2 fruit fly cellular contexts compared by ENCODE assay signal in genomic region chr3R:26052150-26052908, dm6.
TF ChIP-seq lines count a peak whose summit lies in the region.

TSS of gene Exo84 (minus strand) at chr3R:26052257.
TSS of gene Vps2 (plus strand) at chr3R:26052821.

TF ChIP-seq in whole organism, embryonic, 481 proteins besides CTCF, POLR2A, EP300 and RAD21 (continued from another document and continues in another):
- TF ChIP-seq mam (GFP tag; optimal IDR thresholded peaks at IDR 0.05; lab: Kevin White, UChicago) (peak; percentile 46), H2.0 (GFP tag; IDR thresholded peaks at IDR 0.05; lab: Robert Waterston, UW) (0 out of 2 replicates have a peak, but pooled peaks have one; percentile 32), repo (GFP tag; optimal IDR thresholded peaks at IDR 0.05; lab: Kevin White, UChicago) (no peak), eve (GFP tag; optimal IDR thresholded peaks at IDR 0.05; lab: Kevin White, UChicago) (no peak), Ets97D (GFP tag; optimal IDR thresholded peaks at IDR 0.05; lab: Kevin White, UChicago) (peak; percentile 21), CG10267 (tag; optimal IDR thresholded peaks at IDR 0.05; lab: Kevin White, UChicago) (peak; percentile 33), z (GFP tag; IDR thresholded peaks at IDR 0.05; lab: Robert Waterston, UW) (no peak), sob (GFP tag; IDR thresholded peaks at IDR 0.05; lab: Robert Waterston, UW) (peak; percentile 5; the same call in 1 of the 2 replicates), Atf-2 (GFP tag; optimal IDR thresholded peaks at IDR 0.05; lab: Kevin White, UChicago) (peak; percentile 14), cg (GFP tag; optimal IDR thresholded peaks at IDR 0.05; lab: Kevin White, UChicago) (no peak), vvl (GFP tag; IDR thresholded peaks at IDR 0.05; lab: Robert Waterston, UW) (peak; percentile 13; the same call in 1 of the 2 replicates), fu2 (GFP tag; optimal IDR thresholded peaks at IDR 0.05; lab: Kevin White, UChicago) (peak; percentile 14), bab2 (GFP tag; optimal IDR thresholded peaks at IDR 0.05; lab: Kevin White, UChicago) (peak; percentile 38), bcd (GFP tag; optimal IDR thresholded peaks at IDR 0.05; lab: Kevin White, UChicago) (peak; percentile 70), CG15696 (tag; optimal IDR thresholded peaks at IDR 0.05; lab: Kevin White, UChicago) (peak; percentile 61), CG10209 (GFP tag; optimal IDR thresholded peaks at IDR 0.05; lab: Kevin White, UChicago) (peak; percentile 24), CG13775 (GFP tag; optimal IDR thresholded peaks at IDR 0.05; lab: Kevin White, UChicago) (peak; percentile 71), kni (GFP tag; optimal IDR thresholded peaks at IDR 0.05; lab: Kevin White, UChicago) (no peak), ind (GFP tag; optimal IDR thresholded peaks at IDR 0.05; lab: Kevin White, UChicago) (peak; percentile 57), ro (GFP tag; IDR thresholded peaks at IDR 0.05; lab: Robert Waterston, UW) (no peak), knrl (GFP tag; IDR thresholded peaks at IDR 0.05; lab: Robert Waterston, UW; ENCODE audit: partially characterized antibody) (no peak), CG3281 (GFP tag; optimal IDR thresholded peaks at IDR 0.05; lab: Kevin White, UChicago) (no peak), al (GFP tag; IDR thresholded peaks at IDR 0.05; lab: Robert Waterston, UW) (peak; percentile 38; the same call in 1 of the 2 replicates), twi (tag; optimal IDR thresholded peaks at IDR 0.05; lab: Kevin White, UChicago) (peak; percentile 43), CG1792 (GFP tag; optimal IDR thresholded peaks at IDR 0.05; lab: Kevin White, UChicago) (no peak), CG8924 (tag; optimal IDR thresholded peaks at IDR 0.05; lab: Kevin White, UChicago) (peak; percentile 50), CG12391 (tag; optimal IDR thresholded peaks at IDR 0.05; lab: Kevin White, UChicago) (peak; percentile 71), CG1603 (tag; optimal IDR thresholded peaks at IDR 0.05; lab: Kevin White, UChicago) (peak; percentile 24), YL-1 (GFP tag; optimal IDR thresholded peaks at IDR 0.05; lab: Kevin White, UChicago) (peak; percentile 45), ham (GFP tag; IDR thresholded peaks at IDR 0.05; lab: Robert Waterston, UW) (0 out of 2 replicates have a peak, but pooled peaks have one; percentile 45), CG34422 (GFP tag; IDR thresholded peaks at IDR 0.05; lab: Robert Waterston, UW) (peak; percentile 66), eyg (GFP tag; optimal IDR thresholded peaks at IDR 0.05; lab: Kevin White, UChicago) (no peak), Mrtf (GFP tag; IDR thresholded peaks at IDR 0.05; lab: Robert Waterston, UW) (no peak), pan (optimal IDR thresholded peaks at IDR 0.05; lab: Kevin White, UChicago) (no peak), pan (GFP tag; optimal IDR thresholded peaks at IDR 0.05 in 1 of 2, IDR thresholded peaks at IDR 0.05 in 1 of 2) (no peak), CG18262 (tag; optimal IDR thresholded peaks at IDR 0.05; lab: Kevin White, UChicago) (peak; percentile 55), hbn (GFP tag; IDR thresholded peaks at IDR 0.05; lab: Robert Waterston, UW; ENCODE audit: partially characterized antibody) (no peak), CG2116 (GFP tag; optimal IDR thresholded peaks at IDR 0.05; lab: Kevin White, UChicago) (peak; percentile 13), lilli (GFP tag; optimal IDR thresholded peaks at IDR 0.05; lab: Kevin White, UChicago) (peak; percentile 33), cato (GFP tag; optimal IDR thresholded peaks at IDR 0.05; lab: Kevin White, UChicago; ENCODE audit: borderline replicate concordance) (peak; percentile 45), insv (GFP tag; optimal IDR thresholded peaks at IDR 0.05; lab: Kevin White, UChicago) (peak; percentile 30 to 93), HLH54F (GFP tag; optimal IDR thresholded peaks at IDR 0.05; lab: Kevin White, UChicago) (peak; percentile 44), dmrt11E (tag; optimal IDR thresholded peaks at IDR 0.05; lab: Kevin White, UChicago) (peak; percentile 43), Hsf (GFP tag; optimal IDR thresholded peaks at IDR 0.05; lab: Kevin White, UChicago) (peak; percentile 56), pnt (GFP tag; optimal IDR thresholded peaks at IDR 0.05; lab: Kevin White, UChicago) (peak; percentile 53), pzg (GFP tag; optimal IDR thresholded peaks at IDR 0.05; lab: Kevin White, UChicago) (peak; percentile 38), kah (GFP tag; optimal IDR thresholded peaks at IDR 0.05; lab: Kevin White, UChicago) (peak; percentile 87), CoRest (tag; optimal IDR thresholded peaks at IDR 0.05; lab: Kevin White, UChicago) (peak; percentile 81), abd-A (tag; optimal IDR thresholded peaks at IDR 0.05; lab: Kevin White, UChicago) (no peak), CG3163 (GFP tag; optimal IDR thresholded peaks at IDR 0.05; lab: Kevin White, UChicago) (no peak), CG33557 (GFP tag; optimal IDR thresholded peaks at IDR 0.05; lab: Kevin White, UChicago) (peak; percentile 20), Blimp-1 (GFP tag; optimal IDR thresholded peaks at IDR 0.05; lab: Kevin White, UChicago) (no peak), grau (tag; optimal IDR thresholded peaks at IDR 0.05; lab: Kevin White, UChicago) (peak; percentile 67), fd3F (GFP tag; optimal IDR thresholded peaks at IDR 0.05; lab: Kevin White, UChicago) (peak; percentile 29), Dek (tag; optimal IDR thresholded peaks at IDR 0.05; lab: Kevin White, UChicago) (peak; percentile 40), E2f1 (GFP tag; IDR thresholded peaks at IDR 0.05; lab: Robert Waterston, UW) (no peak), dysf (GFP tag; IDR thresholded peaks at IDR 0.05; lab: Robert Waterston, UW) (peak; percentile 80), so (GFP tag; IDR thresholded peaks at IDR 0.05; lab: Robert Waterston, UW) (no peak), Ravus (GFP tag; IDR thresholded peaks at IDR 0.05; lab: Robert Waterston, UW) (no peak), CG6689 (GFP tag; IDR thresholded peaks at IDR 0.05; lab: Robert Waterston, UW) (peak; percentile 97), jumu (GFP tag; optimal IDR thresholded peaks at IDR 0.05; lab: Kevin White, UChicago) (peak; percentile 46), CG10431 (GFP tag; optimal IDR thresholded peaks at IDR 0.05; lab: Kevin White, UChicago) (peak; percentile 11), Dip3 (GFP tag; optimal IDR thresholded peaks at IDR 0.05; lab: Kevin White, UChicago) (peak; percentile 16), Camta (GFP tag; optimal IDR thresholded peaks at IDR 0.05; lab: Kevin White, UChicago) (peak; percentile 17), Mad (GFP tag; optimal IDR thresholded peaks at IDR 0.05; lab: Kevin White, UChicago) (peak; percentile 29), salm (tag; optimal IDR thresholded peaks at IDR 0.05; lab: Kevin White, UChicago) (no peak)

TF ChIP-seq in whole organism, prepupa, 60 proteins besides CTCF, POLR2A, EP300 and RAD21 (continued from another document):
- TF ChIP-seq CG8632 (GFP tag; optimal IDR thresholded peaks at IDR 0.05; lab: Kevin White, UChicago) (no peak), salr (GFP tag; optimal IDR thresholded peaks at IDR 0.05; lab: Kevin White, UChicago) (peak in 1 of 2 experiments; percentile 23), Ets21C (GFP tag; optimal IDR thresholded peaks at IDR 0.05; lab: Kevin White, UChicago) (peak; percentile 39), vri (GFP tag; optimal IDR thresholded peaks at IDR 0.05; lab: Kevin White, UChicago) (no peak), Eip78C (GFP tag; lab: Kevin White, UChicago) (peak; percentile 70), Hr38 (GFP tag; optimal IDR thresholded peaks at IDR 0.05; lab: Kevin White, UChicago) (no peak), Hr4 (GFP tag; optimal IDR thresholded peaks at IDR 0.05; lab: Kevin White, UChicago) (no peak), CG1621 (tag; optimal IDR thresholded peaks at IDR 0.05; lab: Kevin White, UChicago) (no peak), eg (GFP tag; IDR thresholded peaks at IDR 0.05; lab: Robert Waterston, UW) (no peak), ss (GFP tag; optimal IDR thresholded peaks at IDR 0.05; lab: Kevin White, UChicago) (no peak), CG16779 (tag; optimal IDR thresholded peaks at IDR 0.05; lab: Kevin White, UChicago) (no peak), CG6808 (GFP tag; optimal IDR thresholded peaks at IDR 0.05; lab: Kevin White, UChicago) (no peak), Gug (GFP tag; IDR thresholded peaks at IDR 0.05; lab: Robert Waterston, UW) (0 out of 2 replicates have a peak, but pooled peaks have one; percentile 19), Sox102F (GFP tag; optimal IDR thresholded peaks at IDR 0.05; lab: Kevin White, UChicago) (no peak), Sox15 (GFP tag; optimal IDR thresholded peaks at IDR 0.05; lab: Kevin White, UChicago) (peak; percentile 73), lz (GFP tag; optimal IDR thresholded peaks at IDR 0.05; lab: Kevin White, UChicago) (peak; percentile 60), fkh (GFP tag; optimal IDR thresholded peaks at IDR 0.05; lab: Kevin White, UChicago) (no peak), CG34406 (GFP tag; optimal IDR thresholded peaks at IDR 0.05; lab: Kevin White, UChicago) (no peak), svp (GFP tag; lab: Kevin White, UChicago) (no peak), CG3032 (tag; optimal IDR thresholded peaks at IDR 0.05; lab: Kevin White, UChicago) (peak; percentile 61), CG6163 (GFP tag; IDR thresholded peaks at IDR 0.05; lab: Robert Waterston, UW) (no peak), fd85E (GFP tag; optimal IDR thresholded peaks at IDR 0.05; lab: Kevin White, UChicago) (no peak), CG6792 (GFP tag; optimal IDR thresholded peaks at IDR 0.05; lab: Kevin White, UChicago) (peak; percentile 9), Hr39 (GFP tag; optimal IDR thresholded peaks at IDR 0.05; lab: Kevin White, UChicago) (peak; percentile 69), CG6854 (GFP tag; optimal IDR thresholded peaks at IDR 0.05; lab: Kevin White, UChicago) (no peak), CG3919 (GFP tag; optimal IDR thresholded peaks at IDR 0.05; lab: Kevin White, UChicago) (no peak), CG32006 (GFP tag; optimal IDR thresholded peaks at IDR 0.05; lab: Kevin White, UChicago) (no peak), pdm3 (GFP tag; optimal IDR thresholded peaks at IDR 0.05; lab: Kevin White, UChicago) (no peak), CG31627 (GFP tag; optimal IDR thresholded peaks at IDR 0.05; lab: Kevin White, UChicago) (peak; percentile 63), dsx (GFP tag; optimal IDR thresholded peaks at IDR 0.05; lab: Kevin White, UChicago; ENCODE audit: poor library complexity, severe bottlenecking) (no peak), CG7368 (GFP tag; optimal IDR thresholded peaks at IDR 0.05; lab: Kevin White, UChicago) (no peak), CG6276 (GFP tag; optimal IDR thresholded peaks at IDR 0.05; lab: Kevin White, UChicago) (no peak), CG10669 (GFP tag; optimal IDR thresholded peaks at IDR 0.05; lab: Kevin White, UChicago) (no peak), net (GFP tag; optimal IDR thresholded peaks at IDR 0.05; lab: Kevin White, UChicago) (no peak), fd59A (GFP tag; optimal IDR thresholded peaks at IDR 0.05; lab: Kevin White, UChicago) (no peak), spab (GFP tag; optimal IDR thresholded peaks at IDR 0.05; lab: Kevin White, UChicago) (no peak), Smox (GFP tag; optimal IDR thresholded peaks at IDR 0.05; lab: Kevin White, UChicago) (no peak), CG11762 (GFP tag; optimal IDR thresholded peaks at IDR 0.05; lab: Kevin White, UChicago; ENCODE audit: insufficient read depth) (peak; percentile 28)
